Worm (Caenorhabditis elegans) whole organism, L1 larva: Measurements from ENCODE around the gene mlt-8.

Experiments
- ces-1 ChIP-seq: fragments of 150-350 bp; optimal IDR thresholded peaks from 2 replicates; lab custom pipeline; 2014; ENCODE audit warnings: missing biosample characterization, missing genetic modification reagents, missing genetic modification characterization
- egl-27 ChIP-seq, 2 experiments: fragments of 150-350 bp in 1 of 2; sonication (generic microtip); optimal IDR thresholded peaks; 3 replicates each; lab custom pipeline; 2017 to 2018; ENCODE audit warnings: missing biosample characterization in 2 of 2, missing genetic modification characterization in 2 of 2, missing genetic modification reagents in 2 of 2
- fos-1 ChIP-seq: fragments of 150-350 bp; optimal IDR thresholded peaks from 2 replicates; lab custom pipeline; 2014; ENCODE audit warnings: missing biosample characterization, missing genetic modification characterization
- lin-13 ChIP-seq: fragments of 150-350 bp; optimal IDR thresholded peaks from 2 replicates; lab custom pipeline; 2014; ENCODE audit warnings: missing biosample characterization, missing genetic modification reagents, missing genetic modification characterization
- mdl-1 ChIP-seq, 2 experiments: fragments of 150-350 bp; optimal IDR thresholded peaks; 2 replicates each; lab custom pipeline; 2014 to 2017; ENCODE audit warnings: missing biosample characterization in 2 of 2, missing genetic modification characterization in 2 of 2, inconsistent platforms in 1 of 2
- nhr-11 ChIP-seq: fragments of 150-350 bp; optimal IDR thresholded peaks from 2 replicates; lab custom pipeline; 2014; ENCODE audit warnings: missing biosample characterization, missing genetic modification characterization
- nhr-237 ChIP-seq: fragments of 150-350 bp; optimal IDR thresholded peaks from 2 replicates; lab custom pipeline; 2014; ENCODE audit warnings: missing biosample characterization, missing genetic modification characterization
- nhr-77 ChIP-seq: fragments of 150-350 bp; optimal IDR thresholded peaks from 2 replicates; lab custom pipeline; 2014; ENCODE audit warnings: missing biosample characterization, missing genetic modification characterization
- nhr-84 ChIP-seq: sonication (generic microtip); optimal IDR thresholded peaks from 2 replicates; lab custom pipeline; 2017; ENCODE audit warnings: missing biosample characterization, missing genetic modification characterization
- pag-3 ChIP-seq: sonication (generic microtip); optimal IDR thresholded peaks from 2 replicates; lab custom pipeline; 2017; ENCODE audit warnings: missing genetic modification characterization, mild to moderate bottlenecking, missing compliant biosample characterization, antibody characterized with exemption, borderline replicate concordance; ENCODE audit not compliant: insufficient read depth
- pqm-1 ChIP-seq: sonication (generic microtip); optimal IDR thresholded peaks from 3 replicates; lab custom pipeline; 2017; ENCODE audit warnings: missing biosample characterization, missing genetic modification characterization
- rnt-1 ChIP-seq: sonication (generic microtip); optimal IDR thresholded peaks from 2 replicates; lab custom pipeline; 2016; ENCODE audit warnings: mild to moderate bottlenecking, missing genetic modification characterization, moderate library complexity, missing compliant biosample characterization
- tbx-2 ChIP-seq: sonication (generic microtip); optimal IDR thresholded peaks from 2 replicates; lab custom pipeline; 2016; ENCODE audit warnings: missing genetic modification characterization, missing compliant biosample characterization
- zag-1 ChIP-seq: fragments of 150-350 bp; optimal IDR thresholded peaks from 2 replicates; lab custom pipeline; 2014; ENCODE audit warnings: missing biosample characterization, missing genetic modification characterization

- TF ChIP-seq pqm-1 (tag; lab: Kevin White, UChicago) (no peak), nhr-84 (tag; lab: Kevin White, UChicago) (no peak), nhr-11 (no peak), rnt-1 (tag; lab: Kevin White, UChicago) (no peak), tbx-2 (tag; lab: Kevin White, UChicago) (no peak), egl-27 (tag; optimal IDR thresholded peaks at IDR 0.05; lab: Kevin White, UChicago) (no peak), fos-1 (no peak), zag-1 (tag; lab: Kevin White, UChicago) (no peak), mdl-1 (tag; optimal IDR thresholded peaks at IDR 0.05; lab: Kevin White, UChicago) (no peak), lin-13 (GFP tag; lab: Kevin White, UChicago) (no peak), pag-3 (tag; lab: Kevin White, UChicago) (no peak), nhr-77 (tag; lab: Kevin White, UChicago) (no peak), nhr-237 (tag; lab: Kevin White, UChicago) (no peak), ces-1 (no peak)
Observed at ce11 chrII:596702-597101, 24.8 kb upstream of the mlt-8 start.
